Fruit fly (Drosophila melanogaster) whole organism, embryonic: Measurements from ENCODE around the gene ppk7.

ENCODE experiments used
- Abd-B ChIP-seq: fragments of 200-800 bp; sonication (Bioruptor generic); optimal IDR thresholded peaks from 2 replicates; lab custom pipeline; 2018; ENCODE audit warnings: missing biosample characterization, mild to moderate bottlenecking, missing genetic modification characterization, moderate library complexity
- Aef1 ChIP-seq: fragments of 200-800 bp; sonication (Bioruptor generic); IDR thresholded peaks from 3 replicates; pipeline ENCODE4 v1.3.6; 2022; ENCODE audit warnings: missing biosample characterization, missing genetic modification characterization
- CG10147 ChIP-seq: fragments of 200-800 bp; sonication (Bioruptor generic); optimal IDR thresholded peaks from 2 replicates; lab custom pipeline; 2019; ENCODE audit warnings: missing biosample characterization, mild to moderate bottlenecking, missing genetic modification characterization, moderate library complexity
- CG1024 ChIP-seq: fragments of 200-800 bp; sonication (Bioruptor generic); IDR thresholded peaks from 2 replicates; pipeline ENCODE4 v1.3.6; 2022; ENCODE audit warnings: missing biosample characterization, missing genetic modification characterization
- CG12942 ChIP-seq: fragments of 200-800 bp; sonication (Bioruptor generic); optimal IDR thresholded peaks from 3 replicates; lab custom pipeline; 2016; ENCODE audit warnings: missing biosample characterization, missing genetic modification characterization
- CG14710 ChIP-seq: fragments of 200-800 bp; sonication (Bioruptor generic); optimal IDR thresholded peaks from 3 replicates; lab custom pipeline; 2019; ENCODE audit warnings: missing biosample characterization, mild to moderate bottlenecking, missing genetic modification characterization, moderate library complexity
- CG15269 ChIP-seq: fragments of 200-800 bp; sonication (Bioruptor generic); optimal IDR thresholded peaks from 2 replicates; lab custom pipeline; 2018; ENCODE audit warnings: missing biosample characterization, mild to moderate bottlenecking, missing genetic modification characterization, moderate library complexity
- CG1603 ChIP-seq: fragments of 200-800 bp; sonication (Bioruptor generic); optimal IDR thresholded peaks from 2 replicates; lab custom pipeline; 2019; ENCODE audit warnings: missing biosample characterization, mild to moderate bottlenecking, missing genetic modification characterization, moderate library complexity
- CG16813 ChIP-seq: fragments of 200-800 bp; sonication (Bioruptor generic); IDR thresholded peaks from 3 replicates; pipeline ENCODE4 v1.3.6; 2022; ENCODE audit warnings: missing biosample characterization, missing genetic modification characterization; ENCODE audit not compliant: partially characterized antibody
- CG17385 ChIP-seq: fragments of 200-800 bp; sonication (Bioruptor generic); optimal IDR thresholded peaks from 3 replicates; lab custom pipeline; 2018; ENCODE audit warnings: missing biosample characterization, mild to moderate bottlenecking, missing genetic modification characterization
- CG17568 ChIP-seq: fragments of 200-800 bp; sonication (Bioruptor generic); optimal IDR thresholded peaks from 2 replicates; lab custom pipeline; 2018; ENCODE audit warnings: missing biosample characterization, mild to moderate bottlenecking, missing genetic modification characterization, moderate library complexity
- CG17612 ChIP-seq: fragments of 200-800 bp; sonication (Bioruptor generic); IDR thresholded peaks from 2 replicates; pipeline ENCODE4 v1.3.6; 2022; ENCODE audit warnings: missing biosample characterization, missing genetic modification characterization
- CG18476 ChIP-seq: fragments of 200-800 bp; sonication (Bioruptor generic); optimal IDR thresholded peaks from 2 replicates; lab custom pipeline; 2016; ENCODE audit warnings: missing biosample characterization, mild to moderate bottlenecking, missing genetic modification characterization
- CG31224 ChIP-seq: fragments of 200-800 bp; sonication (Bioruptor generic); IDR thresholded peaks from 2 replicates; pipeline ENCODE4 v1.3.6; 2022; ENCODE audit warnings: missing biosample characterization, missing genetic modification characterization
- CG31388 ChIP-seq: fragments of 200-800 bp; sonication (Bioruptor generic); optimal IDR thresholded peaks from 2 replicates; lab custom pipeline; 2016; ENCODE audit warnings: missing biosample characterization, missing genetic modification characterization
- CG31441 ChIP-seq: fragments of 200-800 bp; sonication (Bioruptor generic); IDR thresholded peaks from 2 replicates; pipeline ENCODE4 v1.3.6; 2022; ENCODE audit warnings: missing biosample characterization, missing genetic modification characterization
- CG9215 ChIP-seq: fragments of 200-800 bp; sonication (Bioruptor generic); IDR thresholded peaks from 2 replicates; pipeline ENCODE4 v1.3.6; 2022; ENCODE audit warnings: missing biosample characterization, missing genetic modification characterization
- Dad ChIP-seq: fragments of 200-800 bp; sonication (Bioruptor generic); optimal IDR thresholded peaks from 3 replicates; lab custom pipeline; 2016; ENCODE audit warnings: missing biosample characterization, missing genetic modification characterization
- Deaf1 ChIP-seq: fragments of 200-800 bp; optimal IDR thresholded peaks from 3 replicates; lab custom pipeline; 2019; ENCODE audit warnings: missing biosample characterization, mild to moderate bottlenecking, missing genetic modification characterization, moderate library complexity
- Drgx ChIP-seq: fragments of 200-800 bp; sonication (Bioruptor generic); IDR thresholded peaks from 2 replicates; pipeline ENCODE4 v1.3.6; 2022; ENCODE audit warnings: missing biosample characterization, missing genetic modification characterization
- H15 ChIP-seq: fragments of 200-800 bp; sonication (Bioruptor generic); IDR thresholded peaks from 3 replicates; pipeline ENCODE4 v1.3.6; 2022; ENCODE audit warnings: missing biosample characterization, missing genetic modification characterization
- HHEX ChIP-seq: fragments of 200-800 bp; sonication (Bioruptor generic); optimal IDR thresholded peaks from 3 replicates; lab custom pipeline; 2017; ENCODE audit warnings: missing biosample characterization, mild to moderate bottlenecking, missing genetic modification characterization, missing genetic modification reagents
- Hmr ChIP-seq: fragments of 200-800 bp; sonication (Bioruptor generic); optimal IDR thresholded peaks from 3 replicates; lab custom pipeline; 2017; ENCODE audit warnings: mild to moderate bottlenecking, missing biosample characterization, missing genetic modification reagents, missing genetic modification characterization
- Hr51 ChIP-seq, 2 experiments: fragments of 200-800 bp; sonication (Bioruptor generic); optimal IDR thresholded peaks; 2 replicates in 1 of 2; 3 replicates in 1 of 2; lab custom pipeline; 2016 to 2018; ENCODE audit warnings: missing biosample characterization in 2 of 2, missing genetic modification characterization in 2 of 2, mild to moderate bottlenecking in 1 of 2, moderate library complexity in 1 of 2
- Hr78 ChIP-seq, 2 experiments: fragments of 200-800 bp in 1 of 2; fragments of >200 bp in 1 of 2; sonication (Bioruptor generic) in 1 of 2; optimal IDR thresholded peaks; 2 replicates each; lab custom pipeline; 2017 to 2019; ENCODE audit warnings: missing biosample characterization in 2 of 2, missing genetic modification characterization in 2 of 2, mild to moderate bottlenecking in 1 of 2, moderate library complexity in 1 of 2
- Hsf ChIP-seq: fragments of 200-800 bp; sonication (Bioruptor generic); optimal IDR thresholded peaks from 3 replicates; lab custom pipeline; 2016; ENCODE audit warnings: missing biosample characterization, missing genetic modification characterization
- MTF-1 ChIP-seq: fragments of 200-800 bp; sonication (Bioruptor generic); optimal IDR thresholded peaks from 2 replicates; lab custom pipeline; 2018; ENCODE audit warnings: missing biosample characterization, mild to moderate bottlenecking, missing genetic modification characterization, borderline replicate concordance
- NC2α ChIP-seq: fragments of 200-800 bp; sonication (Bioruptor generic); optimal IDR thresholded peaks from 2 replicates; lab custom pipeline; 2016; ENCODE audit warnings: missing biosample characterization, missing genetic modification characterization
- Oli ChIP-seq: fragments of 200-800 bp; sonication (Bioruptor generic); optimal IDR thresholded peaks from 2 replicates; lab custom pipeline; 2018; ENCODE audit warnings: missing biosample characterization, mild to moderate bottlenecking, missing genetic modification characterization, moderate library complexity
- Rfx ChIP-seq: fragments of 200-800 bp; sonication (Bioruptor generic); IDR thresholded peaks from 2 replicates; pipeline ENCODE4 v1.3.6; 2022; ENCODE audit warnings: missing biosample characterization, missing genetic modification characterization
- Six4 ChIP-seq: fragments of 200-800 bp; sonication (Bioruptor generic); optimal IDR thresholded peaks from 2 replicates; lab custom pipeline; 2016; ENCODE audit warnings: missing biosample characterization, missing genetic modification characterization
- Tbp ChIP-seq: fragments of >200 bp; optimal IDR thresholded peaks from 2 replicates; lab custom pipeline; 2018; ENCODE audit warnings: missing biosample characterization, missing genetic modification characterization
- ase ChIP-seq: fragments of 200-800 bp; sonication (Bioruptor generic); IDR thresholded peaks from 3 replicates; pipeline ENCODE4 v1.3.6; 2022; ENCODE audit warnings: missing biosample characterization, missing genetic modification characterization
- bab2 ChIP-seq: fragments of 200-800 bp; sonication (Bioruptor generic); optimal IDR thresholded peaks from 2 replicates; lab custom pipeline; 2016; ENCODE audit warnings: missing biosample characterization, missing genetic modification characterization
- caup ChIP-seq: fragments of 200-800 bp; sonication (Bioruptor generic); optimal IDR thresholded peaks from 3 replicates; lab custom pipeline; 2017; ENCODE audit warnings: missing biosample characterization, mild to moderate bottlenecking, missing genetic modification characterization, moderate library complexity; ENCODE audit not compliant: severe bottlenecking
- emc ChIP-seq: fragments of 200-800 bp; sonication (Bioruptor generic); optimal IDR thresholded peaks from 2 replicates; lab custom pipeline; 2016; ENCODE audit warnings: missing biosample characterization, missing genetic modification characterization
- peb ChIP-seq: fragments of 200-800 bp; sonication (Bioruptor generic); IDR thresholded peaks from 2 replicates; pipeline ENCODE4 v1.3.6; 2022; ENCODE audit warnings: missing biosample characterization, missing genetic modification characterization
- repo ChIP-seq: fragments of 200-800 bp; sonication (Bioruptor generic); optimal IDR thresholded peaks from 2 replicates; lab custom pipeline; 2016; ENCODE audit warnings: missing biosample characterization, missing genetic modification characterization
- scrt ChIP-seq: fragments of 200-800 bp; sonication (Bioruptor generic); optimal IDR thresholded peaks from 2 replicates; lab custom pipeline; 2018; ENCODE audit warnings: missing biosample characterization, mild to moderate bottlenecking, missing genetic modification characterization, moderate library complexity
- sd ChIP-seq: fragments of 200-800 bp; sonication (Bioruptor generic); optimal IDR thresholded peaks from 3 replicates; lab custom pipeline; 2018; ENCODE audit warnings: missing biosample characterization, mild to moderate bottlenecking, missing genetic modification characterization, moderate library complexity
- seq ChIP-seq: fragments of 200-800 bp; sonication (Bioruptor generic); IDR thresholded peaks from 2 replicates; pipeline ENCODE4 v1.3.6; 2022; ENCODE audit warnings: missing biosample characterization, missing genetic modification characterization
- slbo ChIP-seq: fragments of 200-800 bp; sonication (Bioruptor generic); IDR thresholded peaks from 2 replicates; pipeline ENCODE4 v1.3.6; 2022; ENCODE audit warnings: missing biosample characterization, missing genetic modification characterization
- ssp ChIP-seq: fragments of 200-800 bp; sonication (Bioruptor generic); IDR thresholded peaks from 2 replicates; pipeline ENCODE4 v1.3.6; 2022; ENCODE audit warnings: missing biosample characterization, missing genetic modification characterization
- sug ChIP-seq: fragments of 200-800 bp; optimal IDR thresholded peaks from 2 replicates; lab custom pipeline; 2019; ENCODE audit warnings: missing biosample characterization, mild to moderate bottlenecking, missing genetic modification characterization, moderate library complexity
- tgo ChIP-seq: fragments of 200-800 bp; sonication (Bioruptor generic); IDR thresholded peaks from 3 replicates; pipeline ENCODE4 v1.3.6; 2022; ENCODE audit warnings: missing biosample characterization, missing genetic modification characterization
- twi ChIP-seq: fragments of 200-800 bp; optimal IDR thresholded peaks from 2 replicates; lab custom pipeline; 2019; ENCODE audit warnings: missing biosample characterization, mild to moderate bottlenecking, missing genetic modification characterization, moderate library complexity
- zen2 ChIP-seq: fragments of 200-800 bp; sonication (Bioruptor generic); IDR thresholded peaks from 3 replicates; pipeline ENCODE4 v1.3.6; 2022; ENCODE audit warnings: missing biosample characterization, missing genetic modification characterization; ENCODE audit not compliant: partially characterized antibody
- zfh1 ChIP-seq: fragments of 200-800 bp; sonication (Bioruptor generic); IDR thresholded peaks from 3 replicates; pipeline ENCODE4 v1.3.6; 2022; ENCODE audit warnings: missing biosample characterization, missing genetic modification characterization

ppk7 gene

DNA sequence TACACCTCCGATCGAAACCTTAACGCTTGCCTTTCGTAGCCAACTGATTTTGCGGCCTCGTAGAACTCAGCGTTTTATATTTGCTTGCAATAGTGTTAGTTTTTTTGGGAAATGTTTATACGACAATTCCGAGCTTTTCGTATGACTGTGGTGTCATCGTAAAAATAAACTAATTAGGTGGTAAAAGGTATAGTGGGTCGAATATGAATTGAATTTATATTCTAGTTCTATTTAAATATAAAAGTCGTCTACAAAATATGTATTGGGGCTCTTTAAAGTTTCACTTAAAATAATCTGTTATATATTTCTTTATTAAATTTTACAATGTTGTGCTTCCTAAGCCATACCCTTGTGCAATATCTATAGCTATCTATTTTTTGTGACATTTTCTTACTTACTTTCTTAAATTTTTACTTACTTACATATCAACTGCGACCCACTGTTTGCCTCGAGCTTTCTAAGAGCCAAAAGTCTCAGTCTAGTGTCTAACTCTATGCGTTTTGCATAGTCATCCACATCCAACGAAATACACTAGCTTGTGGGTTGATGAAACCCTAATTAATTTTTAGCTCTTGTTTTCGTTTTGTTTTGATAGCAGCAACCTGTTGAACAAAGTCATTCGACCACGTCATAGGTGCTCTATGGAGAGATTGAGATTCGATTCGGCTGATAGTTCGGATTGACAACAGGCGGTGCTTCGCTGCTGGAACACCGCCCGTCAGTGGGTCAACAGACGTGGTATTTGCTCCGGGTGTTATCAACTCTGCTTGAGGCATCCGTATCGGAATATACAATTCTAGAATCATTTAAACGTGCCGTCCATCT, 2.9 kb downstream of the ppk7 start, which contains the start of gene CG9498:
TSS of gene CG9498 (minus strand) at position 51 of the 825 bp plus-strand sequence.
- TF ChIP-seq ssp (GFP tag; lab: Robert Waterston, UW) (no peak; the same call in 1 of the 2 replicates), caup (GFP tag; lab: Kevin White, UChicago) (peak; percentile 88), CG16813 (GFP tag; lab: Robert Waterston, UW) (no peak), peb (GFP tag; lab: Robert Waterston, UW) (peak; percentile 80), sug (tag; lab: Kevin White, UChicago) (no peak), CG10147 (peak; percentile 81), CG31224 (GFP tag; lab: Robert Waterston, UW) (peak; percentile 82), CG17385 (peak; percentile 86), CG1024 (GFP tag; lab: Robert Waterston, UW) (no peak), CG17568 (GFP tag; lab: Kevin White, UChicago) (no peak), Drgx (GFP tag; lab: Robert Waterston, UW) (no peak), tgo (GFP tag; lab: Robert Waterston, UW) (peak; percentile 70; the same call in 2 of the 3 replicates), CG31388 (GFP tag; lab: Kevin White, UChicago) (peak; percentile 9), sd (tag; lab: Kevin White, UChicago) (peak; percentile 35), MTF-1 (GFP tag; lab: Kevin White, UChicago) (no peak), Tbp (GFP tag; lab: Kevin White, UChicago) (no peak), Dad (GFP tag; lab: Kevin White, UChicago) (no peak), ase (GFP tag; lab: Robert Waterston, UW) (peak; percentile 72; the same call in 2 of the 3 replicates), slbo (GFP tag; lab: Robert Waterston, UW) (peak; percentile 86), Rfx (GFP tag; lab: Robert Waterston, UW) (peak; percentile 81), H15 (GFP tag; lab: Robert Waterston, UW) (peak; percentile 63; the same call in 2 of the 3 replicates), HHEX (GFP tag; lab: Kevin White, UChicago) (peak; percentile 91), CG9215 (GFP tag; lab: Robert Waterston, UW) (peak; percentile 86), Hmr (GFP tag; lab: Kevin White, UChicago) (peak; percentile 97), CG18476 (GFP tag; lab: Kevin White, UChicago) (peak; percentile 49), CG17612 (GFP tag; lab: Robert Waterston, UW) (peak; percentile 53), Hsf (GFP tag; lab: Kevin White, UChicago) (no peak), scrt (GFP tag; lab: Kevin White, UChicago) (peak; percentile 80), seq (GFP tag; lab: Robert Waterston, UW) (peak; percentile 80), emc (no peak), Six4 (GFP tag; lab: Kevin White, UChicago) (peak; percentile 48), Aef1 (GFP tag; lab: Robert Waterston, UW) (peak; percentile 50; the same call in 2 of the 3 replicates), Abd-B (GFP tag; lab: Kevin White, UChicago) (peak; percentile 66), CG31441 (GFP tag; lab: Robert Waterston, UW) (peak; percentile 84), Hr51 (GFP tag; optimal IDR thresholded peaks at IDR 0.05; lab: Kevin White, UChicago) (peak in 1 of 2 experiments; percentile 91), bab2 (GFP tag; lab: Kevin White, UChicago) (no peak), NC2α (GFP tag; lab: Kevin White, UChicago) (no peak), zfh1 (GFP tag; lab: Robert Waterston, UW) (no peak), CG14710 (tag; lab: Kevin White, UChicago) (peak; percentile 8), zen2 (GFP tag; lab: Robert Waterston, UW) (no peak), CG15269 (peak; percentile 88), CG1603 (no peak), repo (GFP tag; lab: Kevin White, UChicago) (no peak), Oli (tag; lab: Kevin White, UChicago) (peak; percentile 79), Hr78 (GFP tag; optimal IDR thresholded peaks at IDR 0.05; lab: Kevin White, UChicago) (no peak), CG12942 (GFP tag; lab: Kevin White, UChicago) (peak; percentile 14), Deaf1 (tag; lab: Kevin White, UChicago) (peak; percentile 56), twi (tag; lab: Kevin White, UChicago) (peak; percentile 33)
